Worm (Caenorhabditis elegans) whole organism, mixed stage, embryonic: ENCODE measurements around the gene srd-29.

Experiments used
- ces-1 ChIP-seq: fragments of 150-350 bp; optimal IDR thresholded peaks from 2 replicates; lab custom pipeline; 2014; ENCODE audit warnings: missing biosample characterization, missing genetic modification reagents, missing genetic modification characterization
- elt-3 ChIP-seq: fragments of 150-350 bp; optimal IDR thresholded peaks from 2 replicates; lab custom pipeline; 2014; ENCODE audit warnings: missing biosample characterization, missing genetic modification characterization
- flh-1 ChIP-seq: fragments of 200-800 bp; sonication (Bioruptor generic); optimal IDR thresholded peaks from 2 replicates; lab custom pipeline; 2018; ENCODE audit warnings: mild to moderate bottlenecking, missing genetic modification characterization, moderate library complexity, missing compliant biosample characterization
- hlh-1 ChIP-seq: fragments of 150-350 bp; optimal IDR thresholded peaks from 2 replicates; lab custom pipeline; 2014; ENCODE audit warnings: missing biosample characterization, missing genetic modification reagents, missing genetic modification characterization
- lsy-2 ChIP-seq: fragments of 150-350 bp; optimal IDR thresholded peaks from 2 replicates; lab custom pipeline; 2014; ENCODE audit warnings: missing biosample characterization, missing genetic modification characterization
- mls-2 ChIP-seq: sonication (generic microtip); optimal IDR thresholded peaks from 2 replicates; lab custom pipeline; 2016; ENCODE audit warnings: mild to moderate bottlenecking, missing genetic modification characterization, moderate library complexity, missing compliant biosample characterization
- nhr-28 ChIP-seq: fragments of 150-350 bp; optimal IDR thresholded peaks from 2 replicates; lab custom pipeline; 2014; ENCODE audit warnings: missing biosample characterization, missing genetic modification characterization
- nhr-76 ChIP-seq: sonication (generic microtip); optimal IDR thresholded peaks from 2 replicates; lab custom pipeline; 2017; ENCODE audit warnings: missing biosample characterization, missing genetic modification characterization
- snpc-4 ChIP-seq: fragments of 150-350 bp; optimal IDR thresholded peaks from 2 replicates; lab custom pipeline; 2014; ENCODE audit warnings: missing biosample characterization, missing genetic modification characterization
- tbx-8 ChIP-seq: fragments of 200-800 bp; sonication (Bioruptor generic); optimal IDR thresholded peaks from 2 replicates; lab custom pipeline; 2018; ENCODE audit warnings: mild to moderate bottlenecking, missing genetic modification characterization, moderate library complexity, missing compliant biosample characterization
- unc-39 ChIP-seq: fragments of 150-350 bp; optimal IDR thresholded peaks from 2 replicates; lab custom pipeline; 2014; ENCODE audit warnings: missing biosample characterization, missing genetic modification characterization
- unc-62 ChIP-seq: fragments of 150-350 bp; optimal IDR thresholded peaks from 2 replicates; lab custom pipeline; 2014; ENCODE audit warnings: missing biosample characterization, missing genetic modification reagents, missing genetic modification characterization
- ztf-11 ChIP-seq: fragments of 150-350 bp; optimal IDR thresholded peaks from 2 replicates; lab custom pipeline; 2014; ENCODE audit warnings: missing biosample characterization, missing genetic modification characterization

DNA sequence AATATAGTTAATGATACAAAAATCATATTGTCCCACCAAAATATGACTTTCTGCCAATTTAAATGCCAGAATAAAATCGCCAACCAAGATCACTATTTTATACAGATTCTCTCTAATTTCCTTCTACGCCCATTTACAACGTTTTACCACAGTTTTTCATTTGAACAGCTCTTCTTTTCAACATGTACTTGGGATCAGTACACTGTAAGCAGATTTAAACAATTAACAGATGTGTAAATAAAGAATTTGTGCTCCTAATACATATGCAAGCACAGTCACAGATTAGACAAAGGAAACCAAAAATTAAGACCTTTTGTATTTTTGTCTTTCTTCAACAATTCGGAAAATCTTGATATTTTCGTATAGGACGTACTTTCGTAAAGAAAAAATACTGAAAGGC, 7.8 kb downstream of the srd-29 start, which contains the start of gene F07C4.11:
- TF ChIP-seq nhr-28 (tag; lab: Kevin White, UChicago) = no peak
- TF ChIP-seq unc-62 (GFP tag; lab: Kevin White, UChicago) = no peak
- TF ChIP-seq nhr-76 (tag; lab: Kevin White, UChicago) = no peak
- TF ChIP-seq flh-1 (GFP tag; lab: Kevin White, UChicago) = no peak
- TF ChIP-seq unc-39 (tag; lab: Kevin White, UChicago) = no peak
- no peak for TF ChIP-seq snpc-4 (tag; lab: Kevin White, UChicago)
- no peak for TF ChIP-seq mls-2 (tag; lab: Kevin White, UChicago)
- TF ChIP-seq tbx-8 (GFP tag; lab: Kevin White, UChicago) = no peak
- no peak for TF ChIP-seq hlh-1 (tag; lab: Kevin White, UChicago)
- no peak for TF ChIP-seq lsy-2 (tag; lab: Kevin White, UChicago)
- TF ChIP-seq elt-3 (tag; lab: Kevin White, UChicago) = no peak
- TF ChIP-seq ztf-11 (tag; lab: Kevin White, UChicago) = no peak
- no peak for TF ChIP-seq ces-1 (GFP tag; lab: Kevin White, UChicago)
